Worm (Caenorhabditis elegans) whole organism, L4 larva: ENCODE measurements around the gene Y48B6A.1.

ENCODE experiments used
- D1046.2 ChIP-seq: fragments of 200-800 bp; sonication (Bioruptor generic); IDR thresholded peaks from 2 replicates; pipeline ENCODE4 v1.3.6; 2022; ENCODE audit warnings: missing genetic modification characterization, missing compliant biosample characterization
- F26F4.8 ChIP-seq: fragments of 200-800 bp; sonication (Bioruptor generic); conservative IDR thresholded peaks from 2 replicates; pipeline ENCODE4 v1.3.6; 2022; ENCODE audit warnings: missing genetic modification characterization, missing compliant biosample characterization
- F49E8.2 ChIP-seq: sonication (generic microtip); optimal IDR thresholded peaks from 2 replicates; lab custom pipeline; 2016; ENCODE audit warnings: missing compliant biosample characterization, mild to moderate bottlenecking, missing genetic modification characterization, borderline replicate concordance
- Y105C5A.15 ChIP-seq: fragments of 200-800 bp; sonication (Bioruptor generic); IDR thresholded peaks from 2 replicates; pipeline ENCODE4 v1.3.6; 2022; ENCODE audit warnings: missing genetic modification characterization, missing compliant biosample characterization
- Y48G9A.11 ChIP-seq: fragments of 200-800 bp; sonication (Bioruptor generic); IDR thresholded peaks from 2 replicates; pipeline ENCODE4 v1.3.6; 2022; ENCODE audit warnings: missing genetic modification reagents, missing genetic modification characterization, missing compliant biosample characterization
- ZK546.5 ChIP-seq, 2 experiments: sonication (generic microtip); optimal IDR thresholded peaks; 2 replicates each; lab custom pipeline; 2017; ENCODE audit warnings: missing biosample characterization in 2 of 2, missing genetic modification characterization in 2 of 2
- aly-2 ChIP-seq: sonication (generic microtip); optimal IDR thresholded peaks from 2 replicates; lab custom pipeline; 2018; ENCODE audit warnings: missing biosample characterization, missing genetic modification characterization
- attf-4 ChIP-seq: sonication (generic microtip); optimal IDR thresholded peaks from 3 replicates; lab custom pipeline; 2017; ENCODE audit warnings: missing biosample characterization, missing genetic modification characterization
- ceh-28 ChIP-seq: fragments of 150-350 bp; optimal IDR thresholded peaks from 2 replicates; lab custom pipeline; 2014; ENCODE audit warnings: missing biosample characterization, missing genetic modification reagents, missing genetic modification characterization
- ces-1 ChIP-seq: fragments of 150-350 bp; sonication (generic microtip); optimal IDR thresholded peaks from 4 replicates; lab custom pipeline; 2014; ENCODE audit warnings: missing biosample characterization, missing genetic modification reagents, missing genetic modification characterization
- cey-2 ChIP-seq: sonication (generic microtip); optimal IDR thresholded peaks from 3 replicates; lab custom pipeline; 2017; ENCODE audit warnings: missing genetic modification characterization, mild to moderate bottlenecking, missing compliant biosample characterization, antibody characterized with exemption, borderline replicate concordance; ENCODE audit not compliant: insufficient read depth
- daf-12 ChIP-seq: fragments of 150-350 bp; optimal IDR thresholded peaks from 2 replicates; lab custom pipeline; 2014; ENCODE audit warnings: missing biosample characterization, missing genetic modification reagents, missing genetic modification characterization
- daf-16 ChIP-seq, 3 experiments: sonication (generic microtip); optimal IDR thresholded peaks; 2 replicates each; lab custom pipeline; 2016 to 2017; ENCODE audit warnings: missing genetic modification characterization in 3 of 3, missing genetic modification reagents in 3 of 3, mild to moderate bottlenecking in 2 of 3, missing compliant biosample characterization in 2 of 3, missing biosample characterization in 1 of 3, moderate library complexity in 1 of 3
- daf-19 ChIP-seq: fragments of 200-800 bp; sonication (Bioruptor generic); conservative IDR thresholded peaks from 2 replicates; pipeline ENCODE4 v1.3.6; 2022; ENCODE audit warnings: missing genetic modification characterization, missing compliant biosample characterization
- dmd-6 ChIP-seq: fragments of 200-800 bp; sonication (Bioruptor generic); IDR thresholded peaks from 2 replicates; pipeline ENCODE4 v1.3.6; 2022; ENCODE audit warnings: missing genetic modification reagents, missing genetic modification characterization, missing compliant biosample characterization
- dmd-8 ChIP-seq: fragments of 200-800 bp; sonication (Bioruptor generic); IDR thresholded peaks from 2 replicates; pipeline ENCODE4 v1.3.6; 2022; ENCODE audit warnings: missing genetic modification characterization, missing compliant biosample characterization
- dpl-1 ChIP-seq: fragments of 150-350 bp; optimal IDR thresholded peaks from 2 replicates; lab custom pipeline; 2014; ENCODE audit warnings: missing biosample characterization, missing genetic modification reagents, missing genetic modification characterization
- egl-27 ChIP-seq: sonication (generic microtip); optimal IDR thresholded peaks from 3 replicates; lab custom pipeline; 2017; ENCODE audit warnings: missing biosample characterization, missing genetic modification reagents, missing genetic modification characterization
- egl-43 ChIP-seq: fragments of 200-800 bp; sonication (Bioruptor generic); IDR thresholded peaks from 2 replicates; pipeline ENCODE4 v1.3.6; 2022; ENCODE audit warnings: missing genetic modification reagents, missing genetic modification characterization, missing compliant biosample characterization
- fkh-10 ChIP-seq: fragments of 150-350 bp; optimal IDR thresholded peaks from 2 replicates; lab custom pipeline; 2014; ENCODE audit warnings: missing biosample characterization, missing genetic modification reagents, missing genetic modification characterization
- fos-1 ChIP-seq: fragments of 150-350 bp; optimal IDR thresholded peaks from 2 replicates; lab custom pipeline; 2014; ENCODE audit warnings: missing biosample characterization, missing genetic modification characterization
- hlh-11 ChIP-seq: fragments of 200-800 bp; sonication (Bioruptor generic); optimal IDR thresholded peaks from 2 replicates; lab custom pipeline; 2018; ENCODE audit warnings: mild to moderate bottlenecking, missing genetic modification characterization, missing compliant biosample characterization
- hlh-30 ChIP-seq: sonication (generic microtip); optimal IDR thresholded peaks from 2 replicates; lab custom pipeline; 2017; ENCODE audit warnings: antibody characterized with exemption, mild to moderate bottlenecking, missing genetic modification characterization, missing compliant biosample characterization; ENCODE audit not compliant: insufficient read depth
- hmg-1.1 ChIP-seq: fragments of 200-800 bp; sonication (Bioruptor generic); IDR thresholded peaks from 2 replicates; pipeline ENCODE4 v1.3.6; 2022; ENCODE audit warnings: missing genetic modification reagents, missing genetic modification characterization, missing compliant biosample characterization
- jun-1 ChIP-seq: fragments of 150-350 bp; optimal IDR thresholded peaks from 2 replicates; lab custom pipeline; 2014; ENCODE audit warnings: missing biosample characterization, missing genetic modification reagents, missing genetic modification characterization
- lim-7 ChIP-seq: fragments of 200-800 bp; sonication (Bioruptor generic); IDR thresholded peaks from 2 replicates; pipeline ENCODE4 v1.3.6; 2022; ENCODE audit warnings: missing genetic modification characterization, missing compliant biosample characterization
- lin-1 ChIP-seq: fragments of 200-800 bp; sonication (Bioruptor generic); IDR thresholded peaks from 2 replicates; pipeline ENCODE4 v1.3.6; 2022; ENCODE audit warnings: missing genetic modification reagents, missing genetic modification characterization, missing compliant biosample characterization
- lin-13 ChIP-seq: fragments of 150-350 bp; optimal IDR thresholded peaks from 2 replicates; lab custom pipeline; 2014; ENCODE audit warnings: missing biosample characterization, missing genetic modification reagents, missing genetic modification characterization
- lin-29 ChIP-seq: fragments of 200-800 bp; sonication (Bioruptor generic); IDR thresholded peaks from 2 replicates; pipeline ENCODE4 v1.3.6; 2022; ENCODE audit warnings: missing genetic modification reagents, missing genetic modification characterization, missing compliant biosample characterization
- lir-3 ChIP-seq: sonication (generic microtip); optimal IDR thresholded peaks from 2 replicates; lab custom pipeline; 2016; ENCODE audit warnings: mild to moderate bottlenecking, missing genetic modification characterization, missing compliant biosample characterization
- lsy-2 ChIP-seq, 2 experiments: fragments of 150-350 bp in 1 of 2; sonication (generic microtip) in 1 of 2; optimal IDR thresholded peaks; 2 replicates each; lab custom pipeline; 2014 to 2017; ENCODE audit warnings: missing biosample characterization in 2 of 2, missing genetic modification characterization in 2 of 2
- madf-9 ChIP-seq: fragments of 200-800 bp; sonication (Bioruptor generic); conservative IDR thresholded peaks from 2 replicates; pipeline ENCODE4 v1.3.6; 2022; ENCODE audit warnings: missing genetic modification reagents, missing genetic modification characterization, missing compliant biosample characterization
- mdl-1 ChIP-seq, 2 experiments: fragments of 150-350 bp in 1 of 2; sonication (generic microtip) in 1 of 2; optimal IDR thresholded peaks; 2 replicates each; lab custom pipeline; 2014 to 2017; ENCODE audit warnings: missing biosample characterization in 2 of 2, missing genetic modification characterization in 2 of 2
- mxl-3 ChIP-seq: fragments of 200-800 bp; sonication (Bioruptor generic); optimal IDR thresholded peaks from 2 replicates; lab custom pipeline; 2018; ENCODE audit warnings: mild to moderate bottlenecking, missing genetic modification characterization, missing compliant biosample characterization
- nhr-10 ChIP-seq: fragments of 150-350 bp; optimal IDR thresholded peaks from 2 replicates; lab custom pipeline; 2014; ENCODE audit warnings: missing biosample characterization, missing genetic modification characterization
- nhr-42 ChIP-seq: fragments of 200-800 bp; sonication (Bioruptor generic); IDR thresholded peaks from 2 replicates; pipeline ENCODE4 v1.3.6; 2022; ENCODE audit warnings: missing genetic modification characterization, missing compliant biosample characterization
- nhr-48 ChIP-seq: sonication (generic microtip); optimal IDR thresholded peaks from 2 replicates; lab custom pipeline; 2016; ENCODE audit warnings: mild to moderate bottlenecking, missing genetic modification characterization, missing compliant biosample characterization
- nhr-77 ChIP-seq: fragments of 150-350 bp; optimal IDR thresholded peaks from 2 replicates; lab custom pipeline; 2014; ENCODE audit warnings: missing biosample characterization, missing genetic modification characterization
- pha-4 ChIP-seq, 2 experiments: fragments of 150-350 bp in 1 of 2; fragments of 200-800 bp in 1 of 2; sonication (Bioruptor generic) in 1 of 2; IDR thresholded peaks in 1 of 2; optimal IDR thresholded peaks in 1 of 2; 2 replicates each; pipeline versions ENCODE4 v1.3.6 to Lab custom; 2014 to 2022; ENCODE audit warnings: missing genetic modification characterization in 2 of 2, missing genetic modification reagents in 2 of 2, missing biosample characterization in 1 of 2, missing compliant biosample characterization in 1 of 2
- php-3 ChIP-seq: fragments of 200-800 bp; sonication (Bioruptor generic); IDR thresholded peaks from 2 replicates; pipeline ENCODE4 v1.3.6; 2022; ENCODE audit warnings: missing genetic modification reagents, missing genetic modification characterization, missing compliant biosample characterization
- set-16 ChIP-seq: fragments of 200-800 bp; sonication (Bioruptor generic); IDR thresholded peaks from 2 replicates; pipeline ENCODE4 v1.3.6; 2022; ENCODE audit warnings: missing genetic modification reagents, missing genetic modification characterization, missing compliant biosample characterization
- snpc-1.2 ChIP-seq: fragments of 200-800 bp; sonication (Bioruptor generic); IDR thresholded peaks from 2 replicates; pipeline ENCODE4 v1.3.6; 2022; ENCODE audit warnings: missing genetic modification reagents, missing genetic modification characterization, missing compliant biosample characterization
- snpc-4 ChIP-seq: fragments of 150-350 bp; optimal IDR thresholded peaks from 2 replicates; lab custom pipeline; 2014; ENCODE audit warnings: missing biosample characterization, missing genetic modification characterization
- spr-3 ChIP-seq: fragments of 200-800 bp; sonication (Bioruptor generic); optimal IDR thresholded peaks from 2 replicates; lab custom pipeline; 2018; ENCODE audit warnings: mild to moderate bottlenecking, missing genetic modification characterization, missing compliant biosample characterization
- tag-97 ChIP-seq: fragments of 200-800 bp; sonication (Bioruptor generic); IDR thresholded peaks from 2 replicates; pipeline ENCODE4 v1.3.6; 2022; ENCODE audit warnings: missing genetic modification characterization, missing compliant biosample characterization
- tra-1 ChIP-seq: fragments of 200-800 bp; sonication (Bioruptor generic); IDR thresholded peaks from 2 replicates; pipeline ENCODE4 v1.3.6; 2022; ENCODE audit warnings: missing genetic modification reagents, missing genetic modification characterization, missing compliant biosample characterization
- unc-130 ChIP-seq: sonication (generic microtip); optimal IDR thresholded peaks from 2 replicates; lab custom pipeline; 2016; ENCODE audit warnings: missing genetic modification reagents, missing genetic modification characterization, missing compliant biosample characterization
- zfp-3 ChIP-seq: fragments of 200-800 bp; sonication (Bioruptor generic); conservative IDR thresholded peaks from 2 replicates; pipeline ENCODE4 v1.3.6; 2022; ENCODE audit warnings: missing genetic modification reagents, missing genetic modification characterization, missing compliant biosample characterization
- zip-11 ChIP-seq: fragments of 200-800 bp; sonication (Bioruptor generic); IDR thresholded peaks from 2 replicates; pipeline ENCODE4 v1.3.6; 2022; ENCODE audit warnings: missing genetic modification characterization, missing compliant biosample characterization

Y48B6A.1 gene

DNA sequence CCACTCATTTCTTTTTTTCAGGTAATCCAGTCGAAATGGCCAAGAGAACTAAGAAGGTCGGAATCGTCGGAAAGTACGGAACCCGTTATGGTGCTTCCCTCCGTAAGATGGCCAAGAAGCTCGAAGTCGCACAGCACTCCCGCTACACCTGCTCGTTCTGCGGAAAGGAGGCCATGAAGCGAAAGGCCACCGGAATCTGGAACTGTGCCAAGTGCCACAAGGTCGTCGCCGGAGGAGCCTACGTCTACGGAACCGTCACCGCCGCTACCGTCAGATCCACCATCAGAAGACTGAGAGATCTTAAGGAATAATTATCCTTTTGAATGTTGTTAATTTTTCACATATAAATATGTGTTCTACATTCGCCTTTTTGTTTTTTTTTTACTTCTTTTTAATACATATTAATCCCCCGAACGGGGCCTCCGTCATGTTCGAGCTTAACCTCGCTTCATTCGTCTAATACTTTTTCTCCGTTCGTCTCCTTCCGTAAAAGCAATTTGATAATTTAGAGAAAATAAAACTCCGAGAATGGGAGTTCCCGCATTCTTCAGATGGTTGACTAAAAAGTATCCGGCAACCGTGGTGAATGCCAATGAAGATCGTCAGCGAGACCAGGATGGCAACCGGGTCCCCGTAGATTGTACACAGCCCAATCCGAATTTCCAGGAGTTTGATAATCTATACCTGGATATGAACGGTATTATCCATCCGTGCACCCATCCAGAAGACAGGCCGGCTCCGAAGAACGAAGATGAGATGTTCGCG, 1.3 kb upstream of the Y48B6A.1 start, which contains the start of the genes rpl-43 and xrn-2:
rpl-43 (plus strand) TSS at position 36 of the 765 bp plus-strand sequence.
xrn-2 (plus strand) TSS at position 510 of the 765 bp plus-strand sequence.
- TF ChIP-seq tra-1 (GFP tag; lab: Robert Waterston, UW) = no peak
- no peak for TF ChIP-seq lsy-2 (tag; optimal IDR thresholded peaks at IDR 0.05; lab: Kevin White, UChicago)
- peak; percentile 72; the same call in 1 of the 2 replicates for TF ChIP-seq lin-1 (GFP tag; lab: Robert Waterston, UW)
- no peak for TF ChIP-seq fkh-10
- TF ChIP-seq daf-19 (GFP tag; lab: Robert Waterston, UW) = no peak
- TF ChIP-seq php-3 (GFP tag; lab: Robert Waterston, UW) = no peak
- TF ChIP-seq egl-43 (GFP tag; lab: Robert Waterston, UW) = peak; percentile 52
- TF ChIP-seq unc-130 = peak; percentile 54
- TF ChIP-seq dmd-6 = no peak
- 0 out of 2 replicates have a peak, but pooled peaks have one; percentile 60 for TF ChIP-seq D1046.2
- no peak for TF ChIP-seq cey-2 (tag; lab: Kevin White, UChicago)
- TF ChIP-seq tag-97 (GFP tag; lab: Robert Waterston, UW) = no peak
- no peak for TF ChIP-seq nhr-77 (tag; lab: Kevin White, UChicago)
- no peak for TF ChIP-seq aly-2 (tag; lab: Kevin White, UChicago)
- no peak for TF ChIP-seq zip-11 (GFP tag; lab: Robert Waterston, UW)
- peak; percentile 83 for TF ChIP-seq Y48G9A.11 (GFP tag; lab: Robert Waterston, UW)
- TF ChIP-seq F26F4.8 = 0 out of 2 replicates have a peak, but pooled peaks have one; percentile 5
- TF ChIP-seq ceh-28 (tag; lab: Kevin White, UChicago) = no peak
- TF ChIP-seq hlh-30 = no peak
- TF ChIP-seq set-16 (GFP tag; lab: Robert Waterston, UW) = peak; percentile 77
- TF ChIP-seq Y105C5A.15 = 0 out of 2 replicates have a peak, but pooled peaks have one; percentile 46
- no peak for TF ChIP-seq egl-27 (tag; lab: Kevin White, UChicago)
- peak; percentile 68 for TF ChIP-seq snpc-1.2
- TF ChIP-seq nhr-10 (tag; lab: Kevin White, UChicago) = no peak
- TF ChIP-seq lir-3 (tag; lab: Kevin White, UChicago) = no peak
- no peak for TF ChIP-seq lin-13
- no peak for TF ChIP-seq ces-1
- no peak for TF ChIP-seq mdl-1 (tag; optimal IDR thresholded peaks at IDR 0.05; lab: Kevin White, UChicago)
- TF ChIP-seq madf-9 (GFP tag; lab: Robert Waterston, UW) = no peak
- no peak for TF ChIP-seq snpc-4 (tag; lab: Kevin White, UChicago)
- TF ChIP-seq hlh-11 (tag; lab: Kevin White, UChicago) = no peak
- no peak for TF ChIP-seq zfp-3
- no peak for TF ChIP-seq fos-1 (tag; lab: Kevin White, UChicago)
- peak; percentile 52; the same call in 1 of the 2 replicates for TF ChIP-seq pha-4 (GFP tag; IDR thresholded peaks at IDR 0.05; lab: Robert Waterston, UW)
- TF ChIP-seq pha-4 (tag; optimal IDR thresholded peaks at IDR 0.05; lab: Kevin White, UChicago) = no peak
- no peak for TF ChIP-seq nhr-42 (GFP tag; lab: Robert Waterston, UW)
- TF ChIP-seq dpl-1 = no peak
- no peak for TF ChIP-seq daf-12 (tag; lab: Kevin White, UChicago)
- peak; percentile 37 for TF ChIP-seq spr-3
- no peak for TF ChIP-seq ZK546.5 (tag; optimal IDR thresholded peaks at IDR 0.05; lab: Kevin White, UChicago)
- TF ChIP-seq lim-7 (GFP tag; lab: Robert Waterston, UW) = no peak
- no peak for TF ChIP-seq daf-16 (GFP tag; optimal IDR thresholded peaks at IDR 0.05; lab: Kevin White, UChicago)
- no peak for TF ChIP-seq daf-16 (tag; optimal IDR thresholded peaks at IDR 0.05; lab: Kevin White, UChicago)
- TF ChIP-seq hmg-1.1 (GFP tag; lab: Robert Waterston, UW) = no peak
- TF ChIP-seq mxl-3 (GFP tag; lab: Kevin White, UChicago) = no peak
- TF ChIP-seq dmd-8 (GFP tag; lab: Robert Waterston, UW) = no peak
- TF ChIP-seq lin-29 (GFP tag; lab: Robert Waterston, UW) = no peak
- peak; percentile 86 for TF ChIP-seq F49E8.2 (tag; lab: Kevin White, UChicago)
- no peak for TF ChIP-seq nhr-48 (tag; lab: Kevin White, UChicago)
- no peak for TF ChIP-seq jun-1 (tag; lab: Kevin White, UChicago)
- no peak for TF ChIP-seq attf-4
